Fruit fly (Drosophila melanogaster): ENCODE data around the gene galene.

dm6 chr3L:1235426-1235825, at the start of gene galene:
- TF ChIP-seq psq (optimal IDR thresholded peaks at IDR 0.05): no peak
- no peak for TF ChIP-seq h (optimal IDR thresholded peaks at IDR 0.05)
- no peak for TF ChIP-seq insv (optimal IDR thresholded peaks at IDR 0.05)
